Fruit fly (Drosophila melanogaster): ENCODE measurements around the gene CG2685.
A peak's percentile ranks its signal among the peaks of the same experiment; 100 is the strongest.

CG2685 gene

dm6 chrX:2662540-2663133 is 51.1 kb downstream of the CG2685 start:
- TF ChIP-seq CG17806 (tag; optimal IDR thresholded peaks at IDR 0.05) (no peak), CG15710 (tag; optimal IDR thresholded peaks at IDR 0.05) (no peak), rn (GFP tag; IDR thresholded peaks at IDR 0.05) (no peak), fd96Ca (GFP tag; IDR thresholded peaks at IDR 0.05) (no peak), CG14655 (GFP tag; optimal IDR thresholded peaks at IDR 0.05) (no peak), CG4496 (GFP tag; IDR thresholded peaks at IDR 0.05) (no peak), CG10348 (GFP tag; IDR thresholded peaks at IDR 0.05) (no peak), Snoo (tag; optimal IDR thresholded peaks at IDR 0.05) (no peak), Pif1B (GFP tag; optimal IDR thresholded peaks at IDR 0.05) (no peak), D1 (tag; optimal IDR thresholded peaks at IDR 0.05) (no peak), CG32121 (GFP tag; IDR thresholded peaks at IDR 0.05) (no peak), Ets98B (GFP tag; IDR thresholded peaks at IDR 0.05) (no peak), CG13204 (GFP tag; optimal IDR thresholded peaks at IDR 0.05) (no peak)

dm6 chrX:2661758-2662157 is 52.0 kb downstream of the CG2685 start:
- TF ChIP-seq CG32121 (GFP tag; IDR thresholded peaks at IDR 0.05) (no peak), EcR (GFP tag; optimal IDR thresholded peaks at IDR 0.05) (peak; percentile 66), Ets98B (GFP tag; IDR thresholded peaks at IDR 0.05) (0 out of 2 replicates have a peak, but pooled peaks have one; percentile 11)

Data from whole organism, pupa.